Worm (Caenorhabditis elegans) whole organism, midembryonic: Measurements from ENCODE around the gene pak-2.

Experiments used
- T22C8.4 ChIP-seq: fragments of 200-800 bp; sonication (Bioruptor generic); IDR thresholded peaks from 2 replicates; pipeline ENCODE4 v1.3.6; 2022; ENCODE audit warnings: missing genetic modification characterization, missing compliant biosample characterization
- cog-1 ChIP-seq: sonication (generic microtip); optimal IDR thresholded peaks from 2 replicates; lab custom pipeline; 2016; ENCODE audit warnings: missing genetic modification characterization, missing compliant biosample characterization
- flt-1 ChIP-seq: fragments of 200-800 bp; sonication (Bioruptor generic); IDR thresholded peaks from 2 replicates; pipeline ENCODE4 v1.3.6; 2022; ENCODE audit warnings: missing genetic modification characterization, missing compliant biosample characterization
- klf-2 ChIP-seq: fragments of 200-800 bp; sonication (Bioruptor generic); conservative IDR thresholded peaks from 2 replicates; pipeline ENCODE4 v1.3.6; 2022; ENCODE audit warnings: missing genetic modification reagents, missing genetic modification characterization, missing compliant biosample characterization
- ref-1 ChIP-seq: fragments of 200-800 bp; sonication (Bioruptor generic); conservative IDR thresholded peaks from 2 replicates; pipeline ENCODE4 v1.3.6; 2022; ENCODE audit warnings: missing genetic modification reagents, missing genetic modification characterization, missing compliant biosample characterization
- tab-1 ChIP-seq: fragments of 200-800 bp; sonication (Bioruptor generic); IDR thresholded peaks from 2 replicates; pipeline ENCODE4 v1.3.6; 2022; ENCODE audit warnings: missing genetic modification characterization, missing compliant biosample characterization
- ztf-29 ChIP-seq: fragments of 200-800 bp; sonication (Bioruptor generic); IDR thresholded peaks from 2 replicates; pipeline ENCODE4 v1.3.6; 2022; ENCODE audit warnings: missing genetic modification reagents, missing genetic modification characterization, missing compliant biosample characterization

- TF ChIP-seq flt-1 (GFP tag; lab: Robert Waterston, UW) = no peak
- no peak for TF ChIP-seq tab-1 (GFP tag; lab: Robert Waterston, UW)
- TF ChIP-seq cog-1 (tag; lab: Kevin White, UChicago) = no peak
- no peak for TF ChIP-seq klf-2 (GFP tag; lab: Robert Waterston, UW)
- TF ChIP-seq ztf-29 (GFP tag; lab: Robert Waterston, UW) = no peak
- TF ChIP-seq T22C8.4 (GFP tag; lab: Robert Waterston, UW) = no peak
- TF ChIP-seq ref-1 (GFP tag; lab: Robert Waterston, UW) = no peak
Measured at ce11 chrV:11051921-11052320, 12.7 kb upstream of the pak-2 start, which contains the start of gene T04C12.33.
